Worm (Caenorhabditis elegans): ENCODE measurements around the gene pha-4.

DNA sequence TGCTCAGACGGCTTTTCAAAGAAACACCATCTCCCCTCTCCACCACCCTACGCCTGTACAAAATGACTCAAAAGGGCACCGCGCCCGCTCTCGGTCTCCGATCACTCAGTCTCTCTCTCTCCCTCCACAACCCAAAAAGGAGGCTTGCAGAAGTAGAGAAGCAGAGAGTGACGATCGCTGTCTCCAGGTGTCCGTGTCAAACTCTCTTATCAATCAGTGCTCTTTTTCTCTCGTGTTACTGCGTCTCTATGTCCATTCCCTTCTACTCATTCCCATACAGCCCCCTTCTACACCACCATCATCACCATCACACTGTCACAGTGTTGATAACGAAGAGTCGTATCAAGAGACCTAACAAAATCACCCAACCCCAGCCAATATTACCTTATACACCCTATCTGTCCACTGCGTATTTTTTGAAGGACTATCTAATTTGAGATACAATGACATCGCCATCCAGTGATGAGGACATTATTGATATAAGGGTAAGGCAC is at the start of gene pha-4:
- TF ChIP-seq him-1 (tag; optimal IDR thresholded peaks at IDR 0.05) = no peak
- TF ChIP-seq dao-5 (tag; optimal IDR thresholded peaks at IDR 0.05) = no peak
- TF ChIP-seq W03F9.2 (tag; optimal IDR thresholded peaks at IDR 0.05) = no peak
